Worm (Caenorhabditis elegans) whole organism, L3 larva: ENCODE data around the gene F01D5.10.

Experiments
- R02D3.7 ChIP-seq: fragments of 150-350 bp; optimal IDR thresholded peaks from 2 replicates; lab custom pipeline; 2014; ENCODE audit warnings: missing biosample characterization, missing genetic modification characterization
- ZK546.5 ChIP-seq: sonication (generic microtip); optimal IDR thresholded peaks from 2 replicates; lab custom pipeline; 2017; ENCODE audit warnings: missing biosample characterization, missing genetic modification characterization
- aly-2 ChIP-seq: fragments of 150-350 bp; optimal IDR thresholded peaks from 2 replicates; lab custom pipeline; 2014; ENCODE audit warnings: missing biosample characterization, missing genetic modification characterization
- ama-1 ChIP-seq: fragments of 150-350 bp; optimal IDR thresholded peaks from 2 replicates; lab custom pipeline; 2018
- ceh-16 ChIP-seq: sonication (generic microtip); optimal IDR thresholded peaks from 2 replicates; lab custom pipeline; 2017; ENCODE audit warnings: missing biosample characterization, missing genetic modification characterization
- ceh-28 ChIP-seq: fragments of 150-350 bp; optimal IDR thresholded peaks from 2 replicates; lab custom pipeline; 2014; ENCODE audit warnings: missing biosample characterization, missing genetic modification reagents, missing genetic modification characterization
- ceh-82 ChIP-seq: fragments of 150-350 bp; optimal IDR thresholded peaks from 2 replicates; lab custom pipeline; 2014; ENCODE audit warnings: missing biosample characterization, missing genetic modification characterization
- daf-12 ChIP-seq: fragments of 150-350 bp; optimal IDR thresholded peaks from 2 replicates; lab custom pipeline; 2014; ENCODE audit warnings: missing biosample characterization, missing genetic modification reagents, missing genetic modification characterization
- egl-27 ChIP-seq: sonication (generic microtip); optimal IDR thresholded peaks from 4 replicates; lab custom pipeline; 2017; ENCODE audit warnings: missing biosample characterization, missing genetic modification reagents, missing genetic modification characterization
- egl-5 ChIP-seq: fragments of 150-350 bp; optimal IDR thresholded peaks from 2 replicates; lab custom pipeline; 2017; ENCODE audit warnings: missing biosample characterization, missing genetic modification reagents, missing genetic modification characterization, inconsistent platforms
- elt-1 ChIP-seq: fragments of 150-350 bp; optimal IDR thresholded peaks from 2 replicates; lab custom pipeline; 2014; ENCODE audit warnings: missing biosample characterization, missing genetic modification characterization
- elt-2 ChIP-seq: sonication (generic microtip); optimal IDR thresholded peaks from 2 replicates; lab custom pipeline; 2016; ENCODE audit warnings: missing genetic modification reagents, mild to moderate bottlenecking, missing genetic modification characterization, missing compliant biosample characterization
- elt-3 ChIP-seq, 3 experiments: fragments of 150-350 bp in 1 of 3; sonication (generic microtip) in 2 of 3; optimal IDR thresholded peaks; 2 replicates in 2 of 3; 4 replicates in 1 of 3; lab custom pipeline; 2014 to 2017; ENCODE audit warnings: missing biosample characterization in 3 of 3, missing genetic modification characterization in 3 of 3
- eor-1 ChIP-seq, 2 experiments: fragments of 150-350 bp; optimal IDR thresholded peaks; 2 replicates each; lab custom pipeline; 2014 to 2018; ENCODE audit warnings: missing biosample characterization in 2 of 2, missing genetic modification characterization in 2 of 2
- fkh-10 ChIP-seq: sonication (generic microtip); optimal IDR thresholded peaks from 2 replicates; lab custom pipeline; 2017; ENCODE audit warnings: missing biosample characterization, missing genetic modification reagents, missing genetic modification characterization
- fkh-2 ChIP-seq: fragments of 150-350 bp; optimal IDR thresholded peaks from 2 replicates; lab custom pipeline; 2014; ENCODE audit warnings: missing biosample characterization, missing genetic modification reagents, missing genetic modification characterization
- fos-1 ChIP-seq: fragments of 150-350 bp; optimal IDR thresholded peaks from 2 replicates; lab custom pipeline; 2014; ENCODE audit warnings: missing biosample characterization, missing genetic modification characterization
- hmg-11 ChIP-seq: sonication (generic microtip); optimal IDR thresholded peaks from 2 replicates; lab custom pipeline; 2016; ENCODE audit warnings: missing genetic modification characterization, missing compliant biosample characterization
- jun-1 ChIP-seq: fragments of 150-350 bp; optimal IDR thresholded peaks from 2 replicates; lab custom pipeline; 2014; ENCODE audit warnings: missing biosample characterization, missing genetic modification reagents, missing genetic modification characterization
- lin-15B ChIP-seq: fragments of 150-350 bp; optimal IDR thresholded peaks from 2 replicates; lab custom pipeline; 2014; ENCODE audit warnings: missing biosample characterization, missing genetic modification characterization
- lin-39 ChIP-seq: fragments of 150-350 bp; optimal IDR thresholded peaks from 2 replicates; lab custom pipeline; 2018; ENCODE audit warnings: missing biosample characterization, missing genetic modification reagents, missing genetic modification characterization
- lsy-12 ChIP-seq: sonication (generic microtip); optimal IDR thresholded peaks from 2 replicates; lab custom pipeline; 2016; ENCODE audit warnings: mild to moderate bottlenecking, missing genetic modification characterization, missing compliant biosample characterization
- mdl-1 ChIP-seq: fragments of 150-350 bp; optimal IDR thresholded peaks from 2 replicates; lab custom pipeline; 2014; ENCODE audit warnings: missing biosample characterization, missing genetic modification characterization
- mml-1 ChIP-seq: fragments of 150-350 bp; sonication (generic microtip); optimal IDR thresholded peaks from 3 replicates; lab custom pipeline; 2014; ENCODE audit warnings: missing biosample characterization, missing genetic modification characterization
- nfya-1 ChIP-seq: sonication (generic microtip); optimal IDR thresholded peaks from 2 replicates; lab custom pipeline; 2017; ENCODE audit warnings: missing genetic modification characterization, mild to moderate bottlenecking, missing compliant biosample characterization, antibody characterized with exemption, moderate library complexity; ENCODE audit not compliant: insufficient read depth
- nhr-11 ChIP-seq: fragments of 150-350 bp; optimal IDR thresholded peaks from 2 replicates; lab custom pipeline; 2014; ENCODE audit warnings: missing biosample characterization, missing genetic modification characterization
- nhr-12 ChIP-seq: fragments of 150-350 bp; optimal IDR thresholded peaks from 2 replicates; lab custom pipeline; 2014; ENCODE audit warnings: missing biosample characterization, missing genetic modification characterization
- nhr-23 ChIP-seq: fragments of 150-350 bp; optimal IDR thresholded peaks from 2 replicates; lab custom pipeline; 2014; ENCODE audit warnings: missing biosample characterization, missing genetic modification reagents, missing genetic modification characterization
- nhr-237 ChIP-seq: fragments of 150-350 bp; optimal IDR thresholded peaks from 2 replicates; lab custom pipeline; 2014; ENCODE audit warnings: missing biosample characterization, missing genetic modification characterization
- nhr-25 ChIP-seq: sonication (generic microtip); optimal IDR thresholded peaks from 2 replicates; lab custom pipeline; 2017; ENCODE audit warnings: missing biosample characterization, missing genetic modification characterization
- nhr-28 ChIP-seq: fragments of 150-350 bp; optimal IDR thresholded peaks from 2 replicates; lab custom pipeline; 2014; ENCODE audit warnings: missing biosample characterization, missing genetic modification characterization
- nhr-43 ChIP-seq: sonication (generic microtip); optimal IDR thresholded peaks from 2 replicates; lab custom pipeline; 2016; ENCODE audit warnings: mild to moderate bottlenecking, missing genetic modification characterization, missing compliant biosample characterization; ENCODE audit not compliant: poor library complexity, severe bottlenecking
- nhr-67 ChIP-seq: fragments of 150-350 bp; optimal IDR thresholded peaks from 2 replicates; lab custom pipeline; 2014; ENCODE audit warnings: missing biosample characterization, missing genetic modification characterization
- nhr-76 ChIP-seq: fragments of 150-350 bp; sonication (generic microtip); optimal IDR thresholded peaks from 5 replicates; lab custom pipeline; 2014; ENCODE audit warnings: missing biosample characterization, missing genetic modification characterization
- pha-4 ChIP-seq: fragments of 150-350 bp; optimal IDR thresholded peaks from 2 replicates; lab custom pipeline; 2014; ENCODE audit warnings: missing biosample characterization, missing genetic modification reagents, missing genetic modification characterization
- pqm-1 ChIP-seq: fragments of 150-350 bp; optimal IDR thresholded peaks from 2 replicates; lab custom pipeline; 2017; ENCODE audit warnings: missing biosample characterization, missing genetic modification characterization, inconsistent platforms
- sea-2 ChIP-seq: fragments of 150-350 bp; sonication (generic microtip); optimal IDR thresholded peaks from 4 replicates; lab custom pipeline; 2014; ENCODE audit warnings: missing biosample characterization, missing genetic modification reagents, missing genetic modification characterization
- skn-1 ChIP-seq: fragments of 150-350 bp; optimal IDR thresholded peaks from 2 replicates; lab custom pipeline; 2014; ENCODE audit warnings: missing biosample characterization, missing genetic modification characterization
- snpc-4 ChIP-seq: fragments of 150-350 bp; optimal IDR thresholded peaks from 2 replicates; lab custom pipeline; 2014; ENCODE audit warnings: missing biosample characterization, missing genetic modification characterization
- unc-39 ChIP-seq: sonication (generic microtip); optimal IDR thresholded peaks from 4 replicates; lab custom pipeline; 2017; ENCODE audit warnings: missing biosample characterization, missing genetic modification characterization
- unc-62 ChIP-seq: fragments of 150-350 bp; sonication (generic microtip); optimal IDR thresholded peaks from 4 replicates; lab custom pipeline; 2014; ENCODE audit warnings: missing biosample characterization, missing genetic modification reagents, missing genetic modification characterization
- zag-1 ChIP-seq: fragments of 150-350 bp; optimal IDR thresholded peaks from 2 replicates; lab custom pipeline; 2014; ENCODE audit warnings: missing biosample characterization, missing genetic modification characterization
- ztf-11 ChIP-seq: fragments of 150-350 bp; optimal IDR thresholded peaks from 2 replicates; lab custom pipeline; 2014; ENCODE audit warnings: missing biosample characterization, missing genetic modification characterization
- ztf-4 ChIP-seq: fragments of 150-350 bp; optimal IDR thresholded peaks from 2 replicates; lab custom pipeline; 2014; ENCODE audit warnings: missing biosample characterization, missing genetic modification characterization

Gene F01D5.10

ce11 chrII:14050506-14050905, 29.4 kb upstream of the F01D5.10 start:
- TF ChIP-seq eor-1 (tag; optimal IDR thresholded peaks at IDR 0.05; lab: Kevin White, UChicago) = no peak
- peak; percentile 76 for TF ChIP-seq nhr-25
- no peak for TF ChIP-seq skn-1 (tag; lab: Kevin White, UChicago)
- TF ChIP-seq nhr-28 = no peak
- TF ChIP-seq fos-1 (tag; lab: Kevin White, UChicago) = no peak
- TF ChIP-seq fkh-2 (tag; lab: Kevin White, UChicago) = no peak
- no peak for TF ChIP-seq ztf-11
- TF ChIP-seq ceh-28 = peak; percentile 50
- TF ChIP-seq nhr-12 (tag; lab: Kevin White, UChicago) = no peak
- no peak for TF ChIP-seq nhr-237 (tag; lab: Kevin White, UChicago)
- TF ChIP-seq elt-3 (tag; optimal IDR thresholded peaks at IDR 0.05; lab: Kevin White, UChicago) = no peak
- no peak for TF ChIP-seq ceh-82 (tag; lab: Kevin White, UChicago)
- TF ChIP-seq nhr-67 (tag; lab: Kevin White, UChicago) = no peak
- peak; percentile 70 for TF ChIP-seq lin-15B (tag; lab: Kevin White, UChicago)
- TF ChIP-seq nhr-43 (tag; lab: Kevin White, UChicago) = peak; percentile 22
- TF ChIP-seq zag-1 = no peak
- no peak for TF ChIP-seq fkh-10 (GFP tag; lab: Kevin White, UChicago)
- TF ChIP-seq pqm-1 (tag; lab: Kevin White, UChicago) = peak; percentile 47
- TF ChIP-seq ztf-4 (tag; lab: Kevin White, UChicago) = no peak
- no peak for TF ChIP-seq unc-39 (tag; lab: Kevin White, UChicago)
- TF ChIP-seq jun-1 (tag; lab: Kevin White, UChicago) = peak; percentile 54
- TF ChIP-seq mml-1 (tag; lab: Kevin White, UChicago) = no peak
- TF ChIP-seq snpc-4 (tag; lab: Kevin White, UChicago) = peak; percentile 48
- TF ChIP-seq hmg-11 (tag; lab: Kevin White, UChicago) = peak; percentile 58
- peak; percentile 19 for TF ChIP-seq egl-5 (tag; lab: Kevin White, UChicago)
- TF ChIP-seq lsy-12 (tag; lab: Kevin White, UChicago) = peak; percentile 18
- TF ChIP-seq nhr-23 (tag; lab: Kevin White, UChicago) = peak; percentile 24
- no peak for TF ChIP-seq mdl-1 (tag; lab: Kevin White, UChicago)
- peak; percentile 3 for TF ChIP-seq elt-1
- no peak for TF ChIP-seq nhr-11 (tag; lab: Kevin White, UChicago)
- no peak for TF ChIP-seq unc-62 (GFP tag; lab: Kevin White, UChicago)
- TF ChIP-seq elt-2 = peak; percentile 75
- no peak for TF ChIP-seq ceh-16 (tag; lab: Kevin White, UChicago)
- TF ChIP-seq pha-4 = peak; percentile 89
- TF ChIP-seq lin-39 (tag; lab: Kevin White, UChicago) = peak; percentile 42
- no peak for TF ChIP-seq sea-2 (GFP tag; lab: Kevin White, UChicago)
- peak; percentile 62 for TF ChIP-seq nfya-1
- peak; percentile 30 for TF ChIP-seq R02D3.7 (tag; lab: Kevin White, UChicago)
- no peak for TF ChIP-seq ZK546.5

ce11 chrII:14049097-14049496, 28.0 kb upstream of the F01D5.10 start:
- TF ChIP-seq zag-1 (no peak), lin-39 (tag; lab: Kevin White, UChicago) (peak; percentile 29), elt-2 (peak; percentile 89), nhr-237 (tag; lab: Kevin White, UChicago) (no peak), fos-1 (tag; lab: Kevin White, UChicago) (no peak), nhr-43 (tag; lab: Kevin White, UChicago) (peak; percentile 76), pha-4 (peak; percentile 52), nhr-23 (tag; lab: Kevin White, UChicago) (peak; percentile 54), sea-2 (GFP tag; lab: Kevin White, UChicago) (no peak), egl-27 (tag; lab: Kevin White, UChicago) (no peak), skn-1 (tag; lab: Kevin White, UChicago) (no peak), ztf-4 (tag; lab: Kevin White, UChicago) (no peak), eor-1 (tag; optimal IDR thresholded peaks at IDR 0.05; lab: Kevin White, UChicago) (no peak), ceh-28 (peak; percentile 2), lin-15B (tag; lab: Kevin White, UChicago) (peak; percentile 21), nhr-11 (tag; lab: Kevin White, UChicago) (no peak), elt-1 (no peak), snpc-4 (tag; lab: Kevin White, UChicago) (peak; percentile 13), unc-62 (GFP tag; lab: Kevin White, UChicago) (no peak), fkh-10 (GFP tag; lab: Kevin White, UChicago) (no peak), nhr-12 (tag; lab: Kevin White, UChicago) (no peak), nhr-76 (no peak), ceh-16 (tag; lab: Kevin White, UChicago) (no peak), egl-5 (tag; lab: Kevin White, UChicago) (peak; percentile 14), lsy-12 (tag; lab: Kevin White, UChicago) (no peak), nhr-25 (peak; percentile 63), mdl-1 (tag; lab: Kevin White, UChicago) (peak; percentile 31), nhr-28 (no peak), pqm-1 (tag; lab: Kevin White, UChicago) (peak; percentile 83), unc-39 (tag; lab: Kevin White, UChicago) (no peak), nfya-1 (peak; percentile 76), daf-12 (tag; lab: Kevin White, UChicago) (no peak), ZK546.5 (no peak), nhr-67 (tag; lab: Kevin White, UChicago) (no peak), aly-2 (tag; lab: Kevin White, UChicago) (no peak), hmg-11 (tag; lab: Kevin White, UChicago) (peak; percentile 12), jun-1 (tag; lab: Kevin White, UChicago) (peak; percentile 63), ama-1 (lab: Kevin White, UChicago) (no peak), ceh-82 (tag; lab: Kevin White, UChicago) (no peak), ztf-11 (no peak), fkh-2 (tag; lab: Kevin White, UChicago) (no peak)
